Worm (Caenorhabditis elegans) whole organism, young adult: Measurements from ENCODE around the gene col-95.

ENCODE experiments used
- B0019.2 ChIP-seq: fragments of 200-800 bp; sonication (Bioruptor generic); conservative IDR thresholded peaks from 2 replicates; pipeline ENCODE4 v1.3.6; 2022; ENCODE audit warnings: missing genetic modification reagents, missing genetic modification characterization, missing compliant biosample characterization
- B0261.1 ChIP-seq: sonication (generic microtip); optimal IDR thresholded peaks from 2 replicates; lab custom pipeline; 2016; ENCODE audit warnings: mild to moderate bottlenecking, missing genetic modification characterization, moderate library complexity, missing compliant biosample characterization
- B0336.3 ChIP-seq: fragments of 200-800 bp; sonication (Bioruptor generic); IDR thresholded peaks from 2 replicates; pipeline ENCODE4 v1.3.6; 2022; ENCODE audit warnings: missing genetic modification characterization, missing compliant biosample characterization
- C17E4.6 ChIP-seq: fragments of 200-800 bp; sonication (Bioruptor generic); IDR thresholded peaks from 2 replicates; pipeline ENCODE4 v1.3.6; 2022; ENCODE audit warnings: missing genetic modification reagents, missing genetic modification characterization, missing compliant biosample characterization
- F10E7.11 ChIP-seq: sonication (generic microtip); optimal IDR thresholded peaks from 2 replicates; lab custom pipeline; 2017; ENCODE audit warnings: mild to moderate bottlenecking, missing genetic modification characterization, moderate library complexity, missing compliant biosample characterization
- F22D6.2 ChIP-seq: sonication (generic microtip); optimal IDR thresholded peaks from 2 replicates; lab custom pipeline; 2016; ENCODE audit warnings: mild to moderate bottlenecking, missing genetic modification characterization, missing compliant biosample characterization
- F37B4.10 ChIP-seq: fragments of 200-800 bp; sonication (Bioruptor generic); IDR thresholded peaks from 2 replicates; pipeline ENCODE4 v1.3.6; 2022; ENCODE audit warnings: missing genetic modification characterization, missing compliant biosample characterization
- F39B2.1 ChIP-seq: fragments of 200-800 bp; sonication (Bioruptor generic); IDR thresholded peaks from 2 replicates; pipeline ENCODE4 v1.3.6; 2022; ENCODE audit warnings: missing genetic modification reagents, missing genetic modification characterization, missing compliant biosample characterization
- F57C9.4 ChIP-seq: sonication (generic microtip); optimal IDR thresholded peaks from 2 replicates; lab custom pipeline; 2017; ENCODE audit warnings: mild to moderate bottlenecking, missing genetic modification characterization, missing compliant biosample characterization
- K11D2.4 ChIP-seq: fragments of 200-800 bp; sonication (Bioruptor generic); IDR thresholded peaks from 2 replicates; pipeline ENCODE4 v1.3.6; 2022; ENCODE audit warnings: missing genetic modification reagents, missing genetic modification characterization, missing compliant biosample characterization
- K12H6.12 ChIP-seq: fragments of 200-800 bp; sonication (Bioruptor generic); optimal IDR thresholded peaks from 2 replicates; lab custom pipeline; 2018; ENCODE audit warnings: mild to moderate bottlenecking, missing genetic modification characterization, missing compliant biosample characterization
- Y53G8AR.9 ChIP-seq: fragments of 200-800 bp; sonication (Bioruptor generic); conservative IDR thresholded peaks from 2 replicates; pipeline ENCODE4 v1.3.6; 2022; ENCODE audit warnings: missing genetic modification reagents, missing genetic modification characterization, missing compliant biosample characterization
- aptf-3 ChIP-seq: fragments of 200-800 bp; sonication (Bioruptor generic); IDR thresholded peaks from 2 replicates; pipeline ENCODE4 v1.3.6; 2022; ENCODE audit warnings: missing genetic modification characterization, missing compliant biosample characterization
- attf-3 ChIP-seq: fragments of 200-800 bp; sonication (Bioruptor generic); conservative IDR thresholded peaks from 2 replicates; pipeline ENCODE4 v1.3.6; 2022; ENCODE audit warnings: missing genetic modification reagents, missing genetic modification characterization, missing compliant biosample characterization
- attf-5 ChIP-seq: fragments of 200-800 bp; sonication (Bioruptor generic); optimal IDR thresholded peaks from 2 replicates; lab custom pipeline; 2018; ENCODE audit warnings: mild to moderate bottlenecking, missing genetic modification characterization, missing compliant biosample characterization
- attf-6 ChIP-seq: fragments of 200-800 bp; sonication (Bioruptor generic); IDR thresholded peaks from 2 replicates; pipeline ENCODE4 v1.3.6; 2022; ENCODE audit warnings: missing genetic modification reagents, missing genetic modification characterization, missing compliant biosample characterization
- bed-1 ChIP-seq: fragments of 200-800 bp; sonication (Bioruptor generic); IDR thresholded peaks from 2 replicates; pipeline ENCODE4 v1.3.6; 2022; ENCODE audit warnings: missing genetic modification reagents, missing genetic modification characterization, missing compliant biosample characterization
- bed-2 ChIP-seq: fragments of 200-800 bp; sonication (Bioruptor generic); IDR thresholded peaks from 2 replicates; pipeline ENCODE4 v1.3.6; 2022; ENCODE audit warnings: missing genetic modification reagents, missing genetic modification characterization, missing compliant biosample characterization
- cebp-2 ChIP-seq: fragments of 200-800 bp; sonication (Bioruptor generic); IDR thresholded peaks from 2 replicates; pipeline ENCODE4 v1.3.6; 2022; ENCODE audit warnings: missing genetic modification characterization, missing compliant biosample characterization
- ceh-79 ChIP-seq: sonication (generic microtip); optimal IDR thresholded peaks from 2 replicates; lab custom pipeline; 2017; ENCODE audit warnings: mild to moderate bottlenecking, missing genetic modification characterization, missing compliant biosample characterization
- dpff-1 ChIP-seq: sonication (generic microtip); optimal IDR thresholded peaks from 2 replicates; lab custom pipeline; 2017; ENCODE audit warnings: mild to moderate bottlenecking, missing genetic modification characterization, missing compliant biosample characterization
- egl-18 ChIP-seq: fragments of 200-800 bp; sonication (Bioruptor generic); IDR thresholded peaks from 2 replicates; pipeline ENCODE4 v1.3.6; 2022; ENCODE audit warnings: missing genetic modification reagents, missing genetic modification characterization, missing compliant biosample characterization
- fkh-3 ChIP-seq: sonication (generic microtip); optimal IDR thresholded peaks from 2 replicates; lab custom pipeline; 2016; ENCODE audit warnings: mild to moderate bottlenecking, missing genetic modification characterization, missing compliant biosample characterization
- gei-17 ChIP-seq: fragments of 200-800 bp; sonication (Bioruptor generic); optimal IDR thresholded peaks from 2 replicates; lab custom pipeline; 2018; ENCODE audit warnings: mild to moderate bottlenecking, missing genetic modification characterization, missing compliant biosample characterization
- hrde-1 ChIP-seq: sonication (generic microtip); optimal IDR thresholded peaks from 2 replicates; lab custom pipeline; 2016; ENCODE audit warnings: missing genetic modification characterization, mild to moderate bottlenecking, missing compliant biosample characterization, moderate library complexity, missing genotype, missing genetic modification reagents, borderline replicate concordance
- hsf-1 ChIP-seq: fragments of 200-800 bp; sonication (Bioruptor generic); IDR thresholded peaks from 2 replicates; pipeline ENCODE4 v1.3.6; 2022; ENCODE audit warnings: missing genetic modification reagents, missing genetic modification characterization, missing compliant biosample characterization
- lin-26 ChIP-seq: fragments of 200-800 bp; sonication (Bioruptor generic); IDR thresholded peaks from 2 replicates; pipeline ENCODE4 v1.3.6; 2022; ENCODE audit warnings: missing genetic modification reagents, missing genetic modification characterization, missing compliant biosample characterization
- lin-35 ChIP-seq, 3 experiments: fragments of 150-350 bp in 2 of 3; sonication (generic microtip) in 1 of 3; optimal IDR thresholded peaks; 2 replicates each; lab custom pipeline; 2014 to 2018; ENCODE audit warnings: missing biosample characterization in 3 of 3, missing genetic modification characterization in 3 of 3, missing genetic modification reagents in 3 of 3
- lin-40 ChIP-seq: sonication (generic microtip); optimal IDR thresholded peaks from 2 replicates; lab custom pipeline; 2016; ENCODE audit warnings: missing genetic modification characterization, mild to moderate bottlenecking, missing compliant biosample characterization, missing genotype, missing genetic modification reagents
- lsl-1 ChIP-seq: fragments of 200-800 bp; sonication (Bioruptor generic); optimal IDR thresholded peaks from 2 replicates; lab custom pipeline; 2018; ENCODE audit warnings: mild to moderate bottlenecking, missing genetic modification characterization, moderate library complexity, missing compliant biosample characterization
- lsy-27 ChIP-seq: sonication (generic microtip); optimal IDR thresholded peaks from 2 replicates; lab custom pipeline; 2017; ENCODE audit warnings: missing genetic modification characterization, mild to moderate bottlenecking, missing compliant biosample characterization, antibody characterized with exemption, missing genotype, borderline replicate concordance; ENCODE audit not compliant: insufficient read depth
- mel-28 ChIP-seq: sonication (generic microtip); optimal IDR thresholded peaks from 2 replicates; lab custom pipeline; 2016; ENCODE audit warnings: borderline replicate concordance, mild to moderate bottlenecking, missing genetic modification characterization, missing compliant biosample characterization
- nfya-1 ChIP-seq: sonication (generic microtip); optimal IDR thresholded peaks from 2 replicates; lab custom pipeline; 2017; ENCODE audit warnings: antibody characterized with exemption, missing compliant biosample characterization, missing genetic modification characterization, borderline replicate concordance; ENCODE audit not compliant: insufficient read depth
- nfyb-1 ChIP-seq: fragments of 200-800 bp; sonication (Bioruptor generic); IDR thresholded peaks from 2 replicates; pipeline ENCODE4 v1.3.6; 2022; ENCODE audit warnings: missing genetic modification reagents, missing genetic modification characterization, missing compliant biosample characterization
- nhr-27 ChIP-seq: fragments of 200-800 bp; sonication (Bioruptor generic); optimal IDR thresholded peaks from 2 replicates; lab custom pipeline; 2018; ENCODE audit warnings: mild to moderate bottlenecking, missing genetic modification characterization, moderate library complexity, missing compliant biosample characterization
- nhr-90 ChIP-seq: sonication (generic microtip); optimal IDR thresholded peaks from 2 replicates; lab custom pipeline; 2016; ENCODE audit warnings: missing genotype, mild to moderate bottlenecking, missing genetic modification characterization, missing compliant biosample characterization
- rec-8 ChIP-seq, 2 experiments: sonication (generic microtip); optimal IDR thresholded peaks; 2 replicates each; lab custom pipeline; 2016; ENCODE audit warnings: mild to moderate bottlenecking in 2 of 2, missing genetic modification characterization in 2 of 2, missing genetic modification reagents in 2 of 2, missing genotype in 2 of 2, missing biosample characterization in 1 of 2, missing compliant biosample characterization in 1 of 2, moderate library complexity in 1 of 2
- repo-1 ChIP-seq: sonication (generic microtip); optimal IDR thresholded peaks from 2 replicates; lab custom pipeline; 2017; ENCODE audit warnings: mild to moderate bottlenecking, missing genetic modification characterization, missing compliant biosample characterization
- rpc-1 ChIP-seq, 2 experiments: fragments of 150-350 bp in 1 of 2; sonication (generic microtip) in 1 of 2; optimal IDR thresholded peaks; 2 replicates each; lab custom pipeline; 2014 to 2018; ENCODE audit warnings: missing biosample characterization in 1 of 2, missing genetic modification characterization in 1 of 2, missing genetic modification reagents in 1 of 2, missing genotype in 1 of 2
- sdz-38 ChIP-seq: sonication (generic microtip); optimal IDR thresholded peaks from 2 replicates; lab custom pipeline; 2016; ENCODE audit warnings: missing genotype, missing genetic modification characterization, missing compliant biosample characterization
- snpc-1.3 ChIP-seq: sonication (generic microtip); optimal IDR thresholded peaks from 2 replicates; lab custom pipeline; 2017; ENCODE audit warnings: missing genetic modification characterization, mild to moderate bottlenecking, missing compliant biosample characterization, antibody characterized with exemption, moderate library complexity, missing genotype, missing genetic modification reagents; ENCODE audit not compliant: insufficient read depth
- snpc-3.4 ChIP-seq: sonication (generic microtip); optimal IDR thresholded peaks from 2 replicates; lab custom pipeline; 2017; ENCODE audit warnings: missing genetic modification characterization, mild to moderate bottlenecking, missing compliant biosample characterization, antibody characterized with exemption, moderate library complexity, missing genotype, missing genetic modification reagents
- tbp1 ChIP-seq: fragments of 200-800 bp; sonication (Bioruptor generic); optimal IDR thresholded peaks from 2 replicates; lab custom pipeline; 2018; ENCODE audit warnings: mild to moderate bottlenecking, missing genetic modification characterization, missing compliant biosample characterization
- tbx-9 ChIP-seq: sonication (generic microtip); optimal IDR thresholded peaks from 2 replicates; lab custom pipeline; 2016; ENCODE audit warnings: borderline replicate concordance, missing genetic modification characterization, inconsistent platforms, missing compliant biosample characterization
- unc-130 ChIP-seq: sonication (generic microtip); optimal IDR thresholded peaks from 2 replicates; lab custom pipeline; 2016; ENCODE audit warnings: missing genetic modification reagents, missing genetic modification characterization, missing compliant biosample characterization
- zim-3 ChIP-seq: sonication (generic microtip); optimal IDR thresholded peaks from 2 replicates; lab custom pipeline; 2017; ENCODE audit warnings: mild to moderate bottlenecking, missing genetic modification characterization, moderate library complexity, missing compliant biosample characterization
- ztf-26 ChIP-seq: sonication (generic microtip); optimal IDR thresholded peaks from 2 replicates; lab custom pipeline; 2017; ENCODE audit warnings: missing genetic modification characterization, missing compliant biosample characterization
- ztf-6 ChIP-seq: fragments of 200-800 bp; sonication (Bioruptor generic); IDR thresholded peaks from 2 replicates; pipeline ENCODE4 v1.3.6; 2022; ENCODE audit warnings: missing genetic modification reagents, missing genetic modification characterization, missing compliant biosample characterization

The col-95 gene

DNA sequence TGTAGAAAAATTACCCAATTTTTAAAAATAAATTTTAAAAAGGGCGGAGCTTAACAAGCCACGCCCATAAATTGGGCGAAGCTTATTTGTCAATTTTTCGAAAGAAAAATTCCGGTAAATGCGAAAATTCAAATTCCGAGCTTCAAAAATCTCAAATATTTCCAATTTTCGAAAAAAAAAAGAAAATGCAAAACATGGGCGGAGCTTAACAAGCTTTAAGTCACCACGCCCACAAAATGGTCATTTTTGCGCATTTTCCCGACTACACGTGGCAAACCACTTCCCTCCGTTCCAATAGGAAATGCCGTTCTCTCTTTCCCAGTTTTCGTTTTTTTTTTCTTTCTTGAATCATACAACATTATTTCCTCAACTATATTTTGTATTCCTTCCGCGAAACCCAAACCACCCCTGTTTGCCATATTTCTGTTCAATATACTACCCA is 9.3 kb upstream of the col-95 start (continued):
- TF ChIP-seq F57C9.4 (tag; lab: Kevin White, UChicago) (peak; percentile 16), snpc-1.3 (tag; lab: Kevin White, UChicago) (no peak), ztf-6 (GFP tag; lab: Robert Waterston, UW) (no peak), bed-2 (GFP tag; lab: Robert Waterston, UW) (no peak), repo-1 (tag; lab: Kevin White, UChicago) (peak; percentile 51), B0261.1 (tag; lab: Kevin White, UChicago) (no peak), Y53G8AR.9 (no peak), lin-35 (GFP tag; optimal IDR thresholded peaks at IDR 0.05; lab: Kevin White, UChicago) (peak in 1 of 3 experiments; percentile 44), hsf-1 (GFP tag; lab: Robert Waterston, UW) (0 out of 2 replicates have a peak, but pooled peaks have one; percentile 19), dpff-1 (tag; lab: Kevin White, UChicago) (peak; percentile 80), lsl-1 (GFP tag; lab: Kevin White, UChicago) (no peak), rpc-1 (optimal IDR thresholded peaks at IDR 0.05; lab: Kevin White, UChicago) (no peak), rpc-1 (tag; optimal IDR thresholded peaks at IDR 0.05; lab: Kevin White, UChicago) (no peak), unc-130 (GFP tag; lab: Kevin White, UChicago) (no peak), F37B4.10 (GFP tag; lab: Robert Waterston, UW) (no peak), attf-6 (GFP tag; lab: Robert Waterston, UW) (no peak), gei-17 (peak; percentile 60), fkh-3 (tag; lab: Kevin White, UChicago) (no peak), F10E7.11 (no peak), nhr-90 (tag; lab: Kevin White, UChicago) (no peak), lin-40 (tag; lab: Kevin White, UChicago) (no peak), zim-3 (tag; lab: Kevin White, UChicago) (peak; percentile 51), tbp1 (GFP tag; lab: Kevin White, UChicago) (no peak), rec-8 (tag; optimal IDR thresholded peaks at IDR 0.05; lab: Kevin White, UChicago) (no peak), attf-3 (no peak), aptf-3 (no peak), mel-28 (tag; lab: Kevin White, UChicago) (peak; percentile 27), F22D6.2 (tag; lab: Kevin White, UChicago) (no peak), F39B2.1 (GFP tag; lab: Robert Waterston, UW) (no peak), bed-1 (GFP tag; lab: Robert Waterston, UW) (no peak), snpc-3.4 (tag; lab: Kevin White, UChicago) (no peak), ceh-79 (no peak), lsy-27 (tag; lab: Kevin White, UChicago) (no peak), hrde-1 (tag; lab: Kevin White, UChicago) (no peak), nhr-27 (no peak), B0019.2 (GFP tag; lab: Robert Waterston, UW) (no peak), ztf-26 (tag; lab: Kevin White, UChicago) (peak; percentile 52), egl-18 (GFP tag; lab: Robert Waterston, UW) (no peak), nfya-1 (no peak), nfyb-1 (GFP tag; lab: Robert Waterston, UW) (peak; percentile 76), cebp-2 (GFP tag; lab: Robert Waterston, UW) (no peak), C17E4.6 (GFP tag; lab: Robert Waterston, UW) (no peak), lin-26 (GFP tag; lab: Robert Waterston, UW) (0 out of 2 replicates have a peak, but pooled peaks have one; percentile 56), tbx-9 (tag; lab: Kevin White, UChicago) (no peak), B0336.3 (GFP tag; lab: Robert Waterston, UW) (peak; percentile 65; the same call in 1 of the 2 replicates), K12H6.12 (tag; lab: Kevin White, UChicago) (no peak), sdz-38 (no peak), K11D2.4 (GFP tag; lab: Robert Waterston, UW) (peak; percentile 45; the same call in 1 of the 2 replicates), attf-5 (no peak)
